Worm (Caenorhabditis elegans) whole organism, L4 larva: Measurements from ENCODE around the gene R186.8.

Source experiments
- F10B5.3 ChIP-seq: sonication (generic microtip); optimal IDR thresholded peaks from 2 replicates; lab custom pipeline; 2016; ENCODE audit warnings: mild to moderate bottlenecking, missing genetic modification characterization, missing compliant biosample characterization
- F37D6.2 ChIP-seq: sonication (generic microtip); optimal IDR thresholded peaks from 2 replicates; lab custom pipeline; 2016; ENCODE audit warnings: mild to moderate bottlenecking, missing genetic modification characterization, missing compliant biosample characterization
- T20F7.1 ChIP-seq: fragments of 200-800 bp; sonication (Bioruptor generic); optimal IDR thresholded peaks from 2 replicates; lab custom pipeline; 2018; ENCODE audit warnings: mild to moderate bottlenecking, missing genetic modification characterization, missing compliant biosample characterization
- T26A8.4 ChIP-seq: fragments of 200-800 bp; sonication (Bioruptor generic); IDR thresholded peaks from 2 replicates; pipeline ENCODE4 v1.3.6; 2022; ENCODE audit warnings: missing genetic modification characterization, missing compliant biosample characterization
- Y48G9A.11 ChIP-seq: fragments of 200-800 bp; sonication (Bioruptor generic); IDR thresholded peaks from 2 replicates; pipeline ENCODE4 v1.3.6; 2022; ENCODE audit warnings: missing genetic modification reagents, missing genetic modification characterization, missing compliant biosample characterization
- Y5F2A.4 ChIP-seq: fragments of 200-800 bp; sonication (Bioruptor generic); optimal IDR thresholded peaks from 2 replicates; lab custom pipeline; 2018; ENCODE audit warnings: mild to moderate bottlenecking, missing genetic modification characterization, missing compliant biosample characterization
- ZK546.5 ChIP-seq, 2 experiments: sonication (generic microtip); optimal IDR thresholded peaks; 2 replicates each; lab custom pipeline; 2017; ENCODE audit warnings: missing biosample characterization in 2 of 2, missing genetic modification characterization in 2 of 2
- aha-1 ChIP-seq: fragments of 150-350 bp; peaks from one replicate; lab custom pipeline; 2014; ENCODE audit warnings: missing biosample characterization, missing genetic modification characterization
- arid-1 ChIP-seq: fragments of 200-800 bp; sonication (Bioruptor generic); conservative IDR thresholded peaks from 2 replicates; pipeline ENCODE4 v1.3.6; 2022; ENCODE audit warnings: missing genetic modification reagents, missing genetic modification characterization, missing compliant biosample characterization
- ceh-28 ChIP-seq: fragments of 150-350 bp; optimal IDR thresholded peaks from 2 replicates; lab custom pipeline; 2014; ENCODE audit warnings: missing biosample characterization, missing genetic modification reagents, missing genetic modification characterization
- ceh-32 ChIP-seq: sonication (generic microtip); optimal IDR thresholded peaks from 2 replicates; lab custom pipeline; 2016; ENCODE audit warnings: mild to moderate bottlenecking, missing genetic modification characterization, missing compliant biosample characterization; ENCODE audit not compliant: poor library complexity
- dmd-6 ChIP-seq: fragments of 200-800 bp; sonication (Bioruptor generic); IDR thresholded peaks from 2 replicates; pipeline ENCODE4 v1.3.6; 2022; ENCODE audit warnings: missing genetic modification reagents, missing genetic modification characterization, missing compliant biosample characterization
- dmd-9 ChIP-seq: fragments of 200-800 bp; sonication (Bioruptor generic); IDR thresholded peaks from 2 replicates; pipeline ENCODE4 v1.3.6; 2022; ENCODE audit warnings: missing genetic modification reagents, missing genetic modification characterization, missing compliant biosample characterization
- dpl-1 ChIP-seq: fragments of 150-350 bp; optimal IDR thresholded peaks from 2 replicates; lab custom pipeline; 2014; ENCODE audit warnings: missing biosample characterization, missing genetic modification reagents, missing genetic modification characterization
- dve-1 ChIP-seq: sonication (generic microtip); optimal IDR thresholded peaks from 2 replicates; lab custom pipeline; 2017; ENCODE audit warnings: antibody characterized with exemption, mild to moderate bottlenecking, missing genetic modification characterization, missing compliant biosample characterization; ENCODE audit not compliant: insufficient read depth
- gei-8 ChIP-seq: fragments of 200-800 bp; sonication (Bioruptor generic); optimal IDR thresholded peaks from 2 replicates; lab custom pipeline; 2018; ENCODE audit warnings: mild to moderate bottlenecking, missing genetic modification characterization, missing compliant biosample characterization
- hif-1 ChIP-seq, 2 experiments: sonication (generic microtip); optimal IDR thresholded peaks; 2 replicates each; lab custom pipeline; 2016 to 2017; ENCODE audit warnings: missing compliant biosample characterization in 2 of 2, missing genetic modification characterization in 2 of 2, missing genetic modification reagents in 2 of 2, missing genotype in 2 of 2, mild to moderate bottlenecking in 1 of 2
- hlh-11 ChIP-seq: fragments of 200-800 bp; sonication (Bioruptor generic); optimal IDR thresholded peaks from 2 replicates; lab custom pipeline; 2018; ENCODE audit warnings: mild to moderate bottlenecking, missing genetic modification characterization, missing compliant biosample characterization
- hmg-1.1 ChIP-seq: fragments of 200-800 bp; sonication (Bioruptor generic); IDR thresholded peaks from 2 replicates; pipeline ENCODE4 v1.3.6; 2022; ENCODE audit warnings: missing genetic modification reagents, missing genetic modification characterization, missing compliant biosample characterization
- lin-1 ChIP-seq: fragments of 200-800 bp; sonication (Bioruptor generic); IDR thresholded peaks from 2 replicates; pipeline ENCODE4 v1.3.6; 2022; ENCODE audit warnings: missing genetic modification reagents, missing genetic modification characterization, missing compliant biosample characterization
- lin-38 ChIP-seq: fragments of 200-800 bp; sonication (Bioruptor generic); IDR thresholded peaks from 2 replicates; pipeline ENCODE4 v1.3.6; 2022; ENCODE audit warnings: missing genetic modification reagents, missing genetic modification characterization, missing compliant biosample characterization
- lsy-2 ChIP-seq, 2 experiments: fragments of 150-350 bp in 1 of 2; sonication (generic microtip) in 1 of 2; optimal IDR thresholded peaks; 2 replicates each; lab custom pipeline; 2014 to 2017; ENCODE audit warnings: missing biosample characterization in 2 of 2, missing genetic modification characterization in 2 of 2
- mep-1 ChIP-seq: fragments of 150-350 bp; sonication (generic microtip); optimal IDR thresholded peaks from 3 replicates; lab custom pipeline; 2014; ENCODE audit warnings: missing biosample characterization, missing genetic modification characterization
- mes-2 ChIP-seq: sonication (generic microtip); optimal IDR thresholded peaks from 2 replicates; lab custom pipeline; 2016; ENCODE audit warnings: missing genotype, mild to moderate bottlenecking, missing genetic modification characterization, missing compliant biosample characterization; ENCODE audit not compliant: poor library complexity, severe bottlenecking
- mxl-3 ChIP-seq: fragments of 200-800 bp; sonication (Bioruptor generic); optimal IDR thresholded peaks from 2 replicates; lab custom pipeline; 2018; ENCODE audit warnings: mild to moderate bottlenecking, missing genetic modification characterization, missing compliant biosample characterization
- nhr-102 ChIP-seq: sonication (generic microtip); optimal IDR thresholded peaks from 2 replicates; lab custom pipeline; 2016; ENCODE audit warnings: mild to moderate bottlenecking, missing genetic modification characterization, moderate library complexity, missing compliant biosample characterization
- nhr-25 ChIP-seq: sonication (generic microtip); optimal IDR thresholded peaks from 2 replicates; lab custom pipeline; 2017; ENCODE audit warnings: missing genetic modification characterization, mild to moderate bottlenecking, missing compliant biosample characterization, antibody characterized with exemption, moderate library complexity, borderline replicate concordance; ENCODE audit not compliant: insufficient read depth
- nhr-6 ChIP-seq: fragments of 150-350 bp; optimal IDR thresholded peaks from 2 replicates; lab custom pipeline; 2014; ENCODE audit warnings: missing biosample characterization, missing genetic modification characterization
- nhr-76 ChIP-seq: fragments of 150-350 bp; optimal IDR thresholded peaks from 2 replicates; lab custom pipeline; 2014; ENCODE audit warnings: missing biosample characterization, missing genetic modification characterization
- pha-4 ChIP-seq, 2 experiments: fragments of 150-350 bp in 1 of 2; fragments of 200-800 bp in 1 of 2; sonication (Bioruptor generic) in 1 of 2; IDR thresholded peaks in 1 of 2; optimal IDR thresholded peaks in 1 of 2; 2 replicates each; pipeline versions ENCODE4 v1.3.6 to Lab custom; 2014 to 2022; ENCODE audit warnings: missing genetic modification characterization in 2 of 2, missing genetic modification reagents in 2 of 2, missing biosample characterization in 1 of 2, missing compliant biosample characterization in 1 of 2
- pqm-1 ChIP-seq: sonication (generic microtip); optimal IDR thresholded peaks from 2 replicates; lab custom pipeline; 2017; ENCODE audit warnings: missing biosample characterization, missing genetic modification characterization
- set-16 ChIP-seq: fragments of 200-800 bp; sonication (Bioruptor generic); IDR thresholded peaks from 2 replicates; pipeline ENCODE4 v1.3.6; 2022; ENCODE audit warnings: missing genetic modification reagents, missing genetic modification characterization, missing compliant biosample characterization
- snpc-4 ChIP-seq: fragments of 150-350 bp; optimal IDR thresholded peaks from 2 replicates; lab custom pipeline; 2014; ENCODE audit warnings: missing biosample characterization, missing genetic modification characterization
- spr-1 ChIP-seq: sonication (generic microtip); optimal IDR thresholded peaks from 2 replicates; lab custom pipeline; 2016; ENCODE audit warnings: mild to moderate bottlenecking, missing genetic modification characterization, missing compliant biosample characterization
- spr-3 ChIP-seq: fragments of 200-800 bp; sonication (Bioruptor generic); optimal IDR thresholded peaks from 2 replicates; lab custom pipeline; 2018; ENCODE audit warnings: mild to moderate bottlenecking, missing genetic modification characterization, missing compliant biosample characterization
- unc-62 ChIP-seq, 3 experiments: fragments of 150-350 bp in 1 of 3; sonication (generic microtip); optimal IDR thresholded peaks in 2 of 3; peaks in 1 of 3; 1 replicate in 1 of 3; 2 replicates in 2 of 3; lab custom pipeline; 2014 to 2017; ENCODE audit warnings: missing biosample characterization in 3 of 3, missing genetic modification characterization in 3 of 3, missing genetic modification reagents in 3 of 3, missing genotype in 1 of 3
- zfp-3 ChIP-seq: fragments of 200-800 bp; sonication (Bioruptor generic); conservative IDR thresholded peaks from 2 replicates; pipeline ENCODE4 v1.3.6; 2022; ENCODE audit warnings: missing genetic modification reagents, missing genetic modification characterization, missing compliant biosample characterization
- ztf-7 ChIP-seq: fragments of 150-350 bp; optimal IDR thresholded peaks from 2 replicates; lab custom pipeline; 2014; ENCODE audit warnings: missing biosample characterization, missing genetic modification characterization

Gene R186.8

DNA sequence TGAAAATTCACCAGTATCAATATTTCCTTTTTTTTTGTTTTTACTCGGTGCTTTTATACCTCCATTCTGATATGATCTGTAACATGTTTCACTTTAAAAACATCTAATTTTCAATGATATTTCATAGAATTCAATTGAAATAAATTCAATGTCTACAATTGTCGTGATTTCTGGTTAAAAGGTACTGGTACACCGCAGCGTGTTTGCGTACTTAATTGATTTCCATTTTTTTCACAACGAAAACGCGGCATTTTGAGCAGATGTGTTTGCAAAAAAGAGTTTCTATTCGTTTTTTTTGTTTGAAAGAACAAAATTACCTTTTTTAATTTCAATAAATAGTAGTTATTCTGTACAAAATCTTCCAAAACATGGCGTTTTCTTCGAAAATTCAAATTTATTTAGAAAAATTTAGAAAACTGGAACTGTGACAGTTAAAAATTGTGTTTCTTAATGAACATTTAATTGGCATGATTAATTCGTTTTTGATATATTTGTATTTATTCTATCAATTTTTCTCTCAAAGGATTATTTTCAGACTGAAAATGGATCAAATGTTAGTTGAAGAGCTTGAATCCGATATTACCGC lies 2.9 kb upstream of the R186.8 start, which contains the start of gene pnn-1:
TSS of gene pnn-1 (plus strand) at position 536 of the 586 bp plus-strand sequence.
- TF ChIP-seq lin-38 (GFP tag; lab: Robert Waterston, UW) (peak; percentile 75), mxl-3 (no peak), hif-1 (tag; optimal IDR thresholded peaks at IDR 0.05; lab: Kevin White, UChicago) (no peak), hmg-1.1 (no peak), unc-62 (GFP tag; optimal IDR thresholded peaks at IDR 0.05 in 1 of 2; lab: Kevin White, UChicago) (no peak), unc-62 (tag; optimal IDR thresholded peaks at IDR 0.05; lab: Kevin White, UChicago) (no peak), pha-4 (GFP tag; IDR thresholded peaks at IDR 0.05; lab: Robert Waterston, UW) (no peak), pha-4 (tag; optimal IDR thresholded peaks at IDR 0.05; lab: Kevin White, UChicago) (no peak), Y48G9A.11 (GFP tag; lab: Robert Waterston, UW) (no peak), nhr-76 (tag; lab: Kevin White, UChicago) (no peak), lsy-2 (tag; optimal IDR thresholded peaks at IDR 0.05; lab: Kevin White, UChicago) (peak in 1 of 2 experiments; percentile 90), lin-1 (GFP tag; lab: Robert Waterston, UW) (no peak), T20F7.1 (peak; percentile 74), dmd-6 (GFP tag; lab: Robert Waterston, UW) (no peak), arid-1 (no peak), dmd-9 (GFP tag; lab: Robert Waterston, UW) (no peak), set-16 (GFP tag; lab: Robert Waterston, UW) (no peak), F10B5.3 (tag; lab: Kevin White, UChicago) (no peak), spr-3 (GFP tag; lab: Kevin White, UChicago) (no peak), dve-1 (peak; percentile 34), F37D6.2 (tag; lab: Kevin White, UChicago) (no peak), mes-2 (tag; lab: Kevin White, UChicago) (peak; percentile 68), gei-8 (no peak), nhr-102 (tag; lab: Kevin White, UChicago) (no peak), aha-1 (tag; lab: Kevin White, UChicago) (no peak), ceh-32 (no peak), spr-1 (tag; lab: Kevin White, UChicago) (no peak), nhr-25 (tag; lab: Kevin White, UChicago) (no peak), hlh-11 (no peak), ztf-7 (tag; lab: Kevin White, UChicago) (no peak), nhr-6 (tag; lab: Kevin White, UChicago) (peak; percentile 44), Y5F2A.4 (GFP tag; lab: Kevin White, UChicago) (no peak), ZK546.5 (tag; optimal IDR thresholded peaks at IDR 0.05; lab: Kevin White, UChicago) (no peak), snpc-4 (tag; lab: Kevin White, UChicago) (no peak), mep-1 (tag; lab: Kevin White, UChicago) (peak; percentile 19), dpl-1 (GFP tag; lab: Kevin White, UChicago) (peak; percentile 50), ceh-28 (tag; lab: Kevin White, UChicago) (no peak)
- TF ChIP-seq, all 104 proteins: peak for 8

ce11 chrV:12968555-12968954 lies 773 bp upstream of the R186.8 start, which contains the start of gene lin-46:
Gene lin-46 (plus strand): TSS chrV:12968855.
- no peak for TF ChIP-seq T26A8.4 (GFP tag; lab: Robert Waterston, UW)
- no peak for TF ChIP-seq zfp-3 (GFP tag; lab: Robert Waterston, UW)
- TF ChIP-seq pqm-1 (tag; lab: Kevin White, UChicago): no peak
- TF ChIP-seq ZK546.5 (tag; optimal IDR thresholded peaks at IDR 0.05; lab: Kevin White, UChicago): no peak
